Worm (Caenorhabditis elegans) whole organism, L4/young adult: ENCODE measurements around the gene gad-1.

Experiments used
- W03F9.2 ChIP-seq: fragments of 150-350 bp; optimal IDR thresholded peaks from 2 replicates; lab custom pipeline; 2014; ENCODE audit warnings: missing biosample characterization, missing genetic modification characterization
- dao-5 ChIP-seq: sonication (generic microtip); optimal IDR thresholded peaks from 2 replicates; lab custom pipeline; 2016; ENCODE audit warnings: missing genotype, missing genetic modification characterization, moderate library complexity, missing compliant biosample characterization
- him-1 ChIP-seq: sonication (generic microtip); optimal IDR thresholded peaks from 2 replicates; lab custom pipeline; 2016; ENCODE audit warnings: missing genotype, missing genetic modification reagents, missing genetic modification characterization, missing compliant biosample characterization

ce11 chrV:6424055-6424454 is 9.2 kb downstream of the gad-1 start, which contains the start of gene urb-1:
- TF ChIP-seq him-1 (tag; lab: Kevin White, UChicago) (no peak), W03F9.2 (tag; lab: Kevin White, UChicago) (no peak), dao-5 (tag; lab: Kevin White, UChicago) (no peak)
